Worm (Caenorhabditis elegans) whole organism, L2 larva: Measurements from ENCODE around the gene dsl-4.

ENCODE experiments used
- C34F6.9 ChIP-seq: fragments of 150-350 bp; optimal IDR thresholded peaks from 2 replicates; lab custom pipeline; 2014; ENCODE audit warnings: missing biosample characterization, missing genetic modification characterization
- F13H6.1 ChIP-seq: sonication (generic microtip); optimal IDR thresholded peaks from 2 replicates; lab custom pipeline; 2016; ENCODE audit warnings: missing genetic modification characterization, missing compliant biosample characterization
- R02D3.7 ChIP-seq: fragments of 150-350 bp; optimal IDR thresholded peaks from 2 replicates; lab custom pipeline; 2014; ENCODE audit warnings: missing biosample characterization, missing genetic modification characterization
- Y55F3AM.14 ChIP-seq: fragments of 200-800 bp; sonication (Bioruptor generic); optimal IDR thresholded peaks from 2 replicates; lab custom pipeline; 2018; ENCODE audit warnings: mild to moderate bottlenecking, missing genetic modification characterization, missing compliant biosample characterization
- ZK546.5 ChIP-seq: sonication (generic microtip); optimal IDR thresholded peaks from 2 replicates; lab custom pipeline; 2017; ENCODE audit warnings: missing biosample characterization, missing genetic modification characterization
- aly-2 ChIP-seq: fragments of 150-350 bp; optimal IDR thresholded peaks from 2 replicates; lab custom pipeline; 2014; ENCODE audit warnings: missing biosample characterization, missing genetic modification characterization
- ama-1 ChIP-seq: fragments of 150-350 bp; optimal IDR thresholded peaks from 2 replicates; lab custom pipeline; 2018; ENCODE audit warnings: inconsistent platforms
- blmp-1 ChIP-seq: sonication (generic microtip); optimal IDR thresholded peaks from 2 replicates; lab custom pipeline; 2017; ENCODE audit warnings: missing genetic modification characterization, mild to moderate bottlenecking, missing compliant biosample characterization, antibody characterized with exemption, moderate library complexity; ENCODE audit not compliant: insufficient read depth
- ceh-82 ChIP-seq: fragments of 150-350 bp; optimal IDR thresholded peaks from 2 replicates; lab custom pipeline; 2014; ENCODE audit warnings: missing biosample characterization, missing genetic modification characterization
- crh-2 ChIP-seq: sonication (generic microtip); optimal IDR thresholded peaks from 2 replicates; lab custom pipeline; 2017; ENCODE audit warnings: missing biosample characterization, missing genetic modification characterization
- dmd-4 ChIP-seq: sonication (generic microtip); optimal IDR thresholded peaks from 2 replicates; lab custom pipeline; 2017; ENCODE audit warnings: missing biosample characterization, missing genetic modification characterization
- egl-27 ChIP-seq: sonication (generic microtip); optimal IDR thresholded peaks from 3 replicates; lab custom pipeline; 2017; ENCODE audit warnings: missing biosample characterization, missing genetic modification reagents, missing genetic modification characterization
- elt-1 ChIP-seq: fragments of 150-350 bp; optimal IDR thresholded peaks from 2 replicates; lab custom pipeline; 2014; ENCODE audit warnings: missing biosample characterization, missing genetic modification characterization
- elt-3 ChIP-seq: sonication (generic microtip); optimal IDR thresholded peaks from 2 replicates; lab custom pipeline; 2017; ENCODE audit warnings: missing biosample characterization, missing genetic modification characterization
- fos-1 ChIP-seq: fragments of 150-350 bp; optimal IDR thresholded peaks from 2 replicates; lab custom pipeline; 2014; ENCODE audit warnings: missing biosample characterization, missing genetic modification characterization
- gmeb-1 ChIP-seq: fragments of 150-350 bp; optimal IDR thresholded peaks from 2 replicates; lab custom pipeline; 2014; ENCODE audit warnings: missing biosample characterization, missing genetic modification characterization
- lin-13 ChIP-seq: fragments of 150-350 bp; optimal IDR thresholded peaks from 2 replicates; lab custom pipeline; 2014; ENCODE audit warnings: missing biosample characterization, missing genetic modification reagents, missing genetic modification characterization
- lsy-2 ChIP-seq, 2 experiments: fragments of 150-350 bp in 1 of 2; sonication (generic microtip) in 1 of 2; optimal IDR thresholded peaks; 2 replicates each; lab custom pipeline; 2014 to 2017; ENCODE audit warnings: missing biosample characterization in 2 of 2, missing genetic modification characterization in 2 of 2
- mab-5 ChIP-seq: fragments of 150-350 bp; optimal IDR thresholded peaks from 2 replicates; lab custom pipeline; 2014; ENCODE audit warnings: missing biosample characterization, missing genetic modification characterization
- mdl-1 ChIP-seq, 2 experiments: fragments of 150-350 bp in 1 of 2; sonication (generic microtip) in 1 of 2; optimal IDR thresholded peaks; 2 replicates each; lab custom pipeline; 2017; ENCODE audit warnings: missing biosample characterization in 2 of 2, missing genetic modification characterization in 2 of 2
- nhr-11 ChIP-seq: fragments of 150-350 bp; optimal IDR thresholded peaks from 2 replicates; lab custom pipeline; 2014; ENCODE audit warnings: missing biosample characterization, missing genetic modification characterization
- nhr-12 ChIP-seq: fragments of 150-350 bp; optimal IDR thresholded peaks from 2 replicates; lab custom pipeline; 2014; ENCODE audit warnings: missing biosample characterization, missing genetic modification characterization
- nhr-129 ChIP-seq: fragments of 150-350 bp; optimal IDR thresholded peaks from 2 replicates; lab custom pipeline; 2014; ENCODE audit warnings: missing biosample characterization, missing genetic modification characterization
- nhr-21 ChIP-seq: fragments of 150-350 bp; optimal IDR thresholded peaks from 2 replicates; lab custom pipeline; 2014; ENCODE audit warnings: missing biosample characterization, missing genetic modification characterization
- nhr-23 ChIP-seq: fragments of 150-350 bp; optimal IDR thresholded peaks from 2 replicates; lab custom pipeline; 2014; ENCODE audit warnings: missing biosample characterization, missing genetic modification reagents, missing genetic modification characterization
- nhr-6 ChIP-seq: fragments of 150-350 bp; optimal IDR thresholded peaks from 2 replicates; lab custom pipeline; 2014; ENCODE audit warnings: missing biosample characterization, missing genetic modification characterization
- nhr-77 ChIP-seq: fragments of 150-350 bp; optimal IDR thresholded peaks from 2 replicates; lab custom pipeline; 2014; ENCODE audit warnings: missing biosample characterization, missing genetic modification characterization
- skn-1 ChIP-seq: sonication (generic microtip); optimal IDR thresholded peaks from 2 replicates; lab custom pipeline; 2017; ENCODE audit warnings: missing biosample characterization, missing genetic modification characterization
- sma-3 ChIP-seq: sonication (generic microtip); optimal IDR thresholded peaks from 2 replicates; lab custom pipeline; 2016; ENCODE audit warnings: missing genetic modification reagents, missing genetic modification characterization, missing compliant biosample characterization
- sma-9 ChIP-seq, 2 experiments: fragments of 150-350 bp in 1 of 2; sonication (generic microtip) in 1 of 2; optimal IDR thresholded peaks; 2 replicates each; lab custom pipeline; 2014 to 2016; ENCODE audit warnings: missing genetic modification characterization in 2 of 2, mild to moderate bottlenecking in 1 of 2, missing biosample characterization in 1 of 2, missing compliant biosample characterization in 1 of 2, missing genetic modification reagents in 1 of 2, moderate library complexity in 1 of 2
- snpc-4 ChIP-seq: fragments of 150-350 bp; optimal IDR thresholded peaks from 2 replicates; lab custom pipeline; 2014; ENCODE audit warnings: missing biosample characterization, missing genetic modification characterization
- unc-55 ChIP-seq: fragments of 150-350 bp; sonication (generic microtip); optimal IDR thresholded peaks from 3 replicates; lab custom pipeline; 2014; ENCODE audit warnings: missing biosample characterization, missing genetic modification reagents, missing genetic modification characterization
- zag-1 ChIP-seq: fragments of 150-350 bp; optimal IDR thresholded peaks from 2 replicates; lab custom pipeline; 2014; ENCODE audit warnings: missing biosample characterization, missing genetic modification characterization
- ztf-1 ChIP-seq: fragments of 200-800 bp; sonication (Bioruptor generic); conservative IDR thresholded peaks from 2 replicates; pipeline ENCODE4 v1.3.6; 2022; ENCODE audit warnings: missing genetic modification characterization, missing compliant biosample characterization
- ztf-11 ChIP-seq: sonication (generic microtip); optimal IDR thresholded peaks from 2 replicates; lab custom pipeline; 2017; ENCODE audit warnings: missing biosample characterization, missing genetic modification characterization
- ztf-4 ChIP-seq: fragments of 150-350 bp; optimal IDR thresholded peaks from 2 replicates; lab custom pipeline; 2014; ENCODE audit warnings: missing biosample characterization, missing genetic modification characterization

Gene dsl-4

DNA sequence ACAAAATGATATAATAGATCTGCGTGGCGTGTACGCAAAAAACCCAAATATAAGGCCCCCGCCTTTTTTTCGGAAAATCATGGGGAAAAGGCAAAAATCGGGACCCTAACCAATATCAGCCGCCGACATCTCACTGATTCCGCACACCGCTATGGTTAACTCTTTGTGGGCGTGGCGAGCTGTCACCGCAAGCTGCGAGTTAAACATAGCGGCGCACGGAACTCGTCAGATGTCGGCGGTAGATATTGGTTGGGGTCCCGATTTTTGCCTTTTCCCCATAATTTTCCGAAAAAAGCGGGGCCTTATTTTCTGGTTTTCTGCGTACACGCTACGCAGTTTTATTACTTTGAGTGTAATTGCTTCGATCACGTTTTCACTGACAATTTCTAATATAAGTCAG lies 28.6 kb downstream of the dsl-4 start:
- no peak for TF ChIP-seq nhr-11 (tag; lab: Kevin White, UChicago)
- no peak for TF ChIP-seq nhr-77 (tag; lab: Kevin White, UChicago)
- TF ChIP-seq nhr-12 (tag; lab: Kevin White, UChicago), result no peak
- no peak for TF ChIP-seq ztf-11 (tag; lab: Kevin White, UChicago)
- TF ChIP-seq R02D3.7, result no peak
- TF ChIP-seq C34F6.9 (tag; lab: Kevin White, UChicago), result no peak
- no peak for TF ChIP-seq F13H6.1 (tag; lab: Kevin White, UChicago)
- no peak for TF ChIP-seq Y55F3AM.14 (GFP tag; lab: Kevin White, UChicago)
- no peak for TF ChIP-seq fos-1
- no peak for TF ChIP-seq crh-2
- no peak for TF ChIP-seq lsy-2 (tag; optimal IDR thresholded peaks at IDR 0.05; lab: Kevin White, UChicago)
- no peak for TF ChIP-seq lin-13
- TF ChIP-seq dmd-4, result no peak
- TF ChIP-seq blmp-1 (tag; lab: Kevin White, UChicago), result no peak
- TF ChIP-seq elt-1 (tag; lab: Kevin White, UChicago), result no peak
- no peak for TF ChIP-seq nhr-6 (tag; lab: Kevin White, UChicago)
- TF ChIP-seq snpc-4 (tag; lab: Kevin White, UChicago), result no peak
- TF ChIP-seq sma-9 (GFP tag; optimal IDR thresholded peaks at IDR 0.05; lab: Kevin White, UChicago), result no peak
- TF ChIP-seq sma-9 (tag; optimal IDR thresholded peaks at IDR 0.05; lab: Kevin White, UChicago), result no peak

DNA sequence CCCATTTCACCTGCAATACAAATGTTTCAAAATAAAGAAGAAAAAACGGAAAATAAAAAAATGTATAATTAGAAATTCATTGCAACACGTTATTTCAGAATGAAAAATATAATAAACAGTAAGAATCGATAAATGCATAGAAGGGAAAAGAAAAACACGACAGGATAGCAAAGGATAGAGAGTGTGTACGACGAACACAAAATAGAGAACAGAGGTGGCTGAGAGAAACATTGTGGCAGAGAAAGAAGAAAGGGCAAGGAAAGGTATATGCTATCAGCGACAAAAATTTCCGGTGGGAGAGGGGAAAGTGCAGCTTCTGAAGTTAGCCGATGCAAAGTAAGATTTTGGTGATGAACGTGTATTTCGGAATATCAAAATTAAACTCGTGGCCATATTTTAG lies 35.7 kb downstream of the dsl-4 start, which contains the start of gene F28H6.6:
F28H6.6 (minus strand) TSS at position 10 of the 400 bp plus-strand sequence.
- TF ChIP-seq nhr-23 (no peak), ama-1 (lab: Kevin White, UChicago) (no peak), elt-3 (no peak), blmp-1 (tag; lab: Kevin White, UChicago) (no peak), F13H6.1 (tag; lab: Kevin White, UChicago) (no peak), dmd-4 (no peak), ceh-82 (tag; lab: Kevin White, UChicago) (no peak), egl-27 (no peak), lin-13 (no peak), ZK546.5 (no peak)

DNA sequence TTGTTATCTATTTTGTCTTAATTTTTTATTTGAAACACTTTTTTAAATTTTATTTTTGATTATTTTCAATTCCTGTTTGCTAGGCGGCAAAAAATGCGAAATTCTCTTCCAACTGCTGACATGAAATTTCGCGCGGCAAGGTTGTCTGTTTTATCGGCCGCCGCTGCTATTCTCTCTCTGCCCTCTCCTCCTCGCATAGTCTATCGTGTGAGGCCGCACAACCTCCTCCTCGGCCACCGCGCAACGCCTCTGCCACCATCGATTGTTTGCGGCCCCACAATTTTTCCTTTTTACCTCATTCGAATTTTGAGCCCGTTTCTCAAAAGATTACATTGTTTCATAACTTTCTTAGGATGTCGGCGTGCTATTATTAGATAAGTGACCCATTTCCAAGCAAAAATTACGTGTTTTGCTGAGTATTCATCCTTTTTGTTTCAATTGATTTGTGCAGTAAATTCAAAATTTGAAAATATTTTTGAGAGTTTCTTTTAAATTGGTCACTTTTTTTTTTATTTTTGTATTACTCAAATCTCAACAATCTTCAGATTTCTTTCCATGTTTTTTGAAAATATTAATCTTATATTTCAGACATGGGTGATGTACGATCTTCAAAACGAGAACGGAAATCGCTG lies 37.2 kb downstream of the dsl-4 start, which contains the start of gene F28H6.4:
F28H6.4 (plus strand) TSS at position 582 of the 632 bp plus-strand sequence.
- TF ChIP-seq mdl-1 (tag; optimal IDR thresholded peaks at IDR 0.05; lab: Kevin White, UChicago) (no peak), unc-55 (GFP tag; lab: Kevin White, UChicago) (peak; percentile 47), fos-1 (peak; percentile 17)

DNA sequence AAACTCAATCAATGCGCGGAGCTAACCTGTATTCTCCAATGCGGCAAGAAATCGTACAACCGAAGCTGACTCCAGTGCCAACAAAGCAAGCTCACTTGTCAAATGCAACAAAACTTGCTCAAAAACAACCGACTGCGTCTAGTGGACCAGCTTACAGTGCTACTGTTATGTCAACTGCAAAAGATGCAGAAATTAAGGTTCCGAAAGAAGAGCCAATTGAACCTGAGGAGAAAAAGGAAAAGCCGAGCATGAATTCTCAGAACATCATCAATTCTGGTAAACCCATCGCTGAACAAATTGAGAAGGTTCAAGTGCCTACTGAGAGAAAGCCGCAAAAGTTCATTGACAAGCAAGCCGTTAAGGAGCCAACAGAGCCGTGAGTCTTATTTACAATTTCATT lies 41.3 kb downstream of the dsl-4 start:
- no peak for TF ChIP-seq nhr-12 (tag; lab: Kevin White, UChicago)
- no peak for TF ChIP-seq gmeb-1
- TF ChIP-seq zag-1 (tag; lab: Kevin White, UChicago), result no peak
- TF ChIP-seq egl-27, result no peak
- TF ChIP-seq ztf-11 (tag; lab: Kevin White, UChicago), result no peak
- no peak for TF ChIP-seq ztf-1 (GFP tag; lab: Robert Waterston, UW)
- no peak for TF ChIP-seq nhr-21 (tag; lab: Kevin White, UChicago)
- no peak for TF ChIP-seq nhr-129 (tag; lab: Kevin White, UChicago)
- no peak for TF ChIP-seq sma-9 (GFP tag; optimal IDR thresholded peaks at IDR 0.05; lab: Kevin White, UChicago)
- no peak for TF ChIP-seq sma-9 (tag; optimal IDR thresholded peaks at IDR 0.05; lab: Kevin White, UChicago)
- no peak for TF ChIP-seq ztf-4 (tag; lab: Kevin White, UChicago)
- no peak for TF ChIP-seq skn-1 (tag; lab: Kevin White, UChicago)
- no peak for TF ChIP-seq mab-5 (tag; lab: Kevin White, UChicago)
- no peak for TF ChIP-seq sma-3 (GFP tag; lab: Kevin White, UChicago)
- TF ChIP-seq F13H6.1 (tag; lab: Kevin White, UChicago), result no peak
- TF ChIP-seq ZK546.5, result no peak
- no peak for TF ChIP-seq aly-2
